Worm (Caenorhabditis elegans) whole organism, L2 larva: ENCODE data around the gene lgc-57.

Source experiments
- ZK546.5 ChIP-seq: sonication (generic microtip); optimal IDR thresholded peaks from 2 replicates; lab custom pipeline; 2017; ENCODE audit warnings: missing biosample characterization, missing genetic modification characterization
- nhr-21 ChIP-seq: fragments of 150-350 bp; optimal IDR thresholded peaks from 2 replicates; lab custom pipeline; 2014; ENCODE audit warnings: missing biosample characterization, missing genetic modification characterization

DNA sequence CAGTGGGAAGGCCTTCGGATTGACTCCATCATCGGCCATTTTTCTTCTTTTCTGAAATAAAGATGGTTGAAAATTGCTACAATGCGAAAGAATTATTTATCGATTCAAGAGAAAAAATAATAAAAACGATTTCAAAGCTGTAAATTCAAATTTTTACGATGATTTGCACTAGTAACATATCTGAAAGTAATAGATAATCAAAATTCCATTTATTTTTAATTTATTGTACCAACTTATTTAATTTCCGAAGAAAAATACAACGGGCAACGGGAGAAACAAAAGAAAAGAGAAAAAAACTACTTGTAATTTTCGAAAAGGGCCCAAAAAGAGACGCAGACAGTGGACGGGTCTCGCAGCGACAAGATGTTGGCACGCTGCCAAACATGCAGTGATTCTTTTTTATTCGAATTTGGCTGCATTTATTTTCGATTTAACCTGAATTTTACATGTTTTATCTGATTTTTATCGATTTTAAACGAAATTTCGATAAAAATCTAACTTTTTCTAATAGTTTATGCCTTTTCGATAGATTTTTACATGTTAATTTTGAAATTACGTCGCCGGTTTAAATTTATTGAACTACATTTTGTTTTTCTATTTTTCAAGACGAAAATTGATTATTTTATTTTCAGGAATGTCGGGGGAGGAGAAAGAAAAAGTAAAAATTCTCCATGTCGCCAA, 36.1 kb upstream of the lgc-57 start, which contains the start of the genes snu-13 and rsp-7:
- peak; percentile 51 for TF ChIP-seq nhr-21 (tag; lab: Kevin White, UChicago)
- TF ChIP-seq ZK546.5 (tag; lab: Kevin White, UChicago) = peak; percentile 31
